Worm (Caenorhabditis elegans): Measurements from ENCODE around the gene F35B12.10.

The F35B12.10 gene

ce11 chrV:11673746-11674365, 44.8 kb upstream of the F35B12.10 start (continued):
- TF ChIP-seq ceh-8 (GFP tag; optimal IDR thresholded peaks at IDR 0.05) (no peak), ztf-4 (tag; optimal IDR thresholded peaks at IDR 0.05) (no peak), ceh-82 (tag; optimal IDR thresholded peaks at IDR 0.05) (no peak), nhr-90 (tag; optimal IDR thresholded peaks at IDR 0.05; ENCODE audit: poor library complexity) (peak; percentile 6), hlh-17 (GFP tag; optimal IDR thresholded peaks at IDR 0.05; ENCODE audit: borderline replicate concordance) (no peak), ets-5 (GFP tag; IDR thresholded peaks at IDR 0.05) (no peak), nhr-11 (tag; optimal IDR thresholded peaks at IDR 0.05) (no peak), Y116A8C.19 (tag; optimal IDR thresholded peaks at IDR 0.05; ENCODE audit: borderline replicate concordance) (no peak), elt-3 (tag; optimal IDR thresholded peaks at IDR 0.05) (no peak), blmp-1 (tag; optimal IDR thresholded peaks at IDR 0.05) (peak; percentile 80)

- TF ChIP-seq efl-1 (optimal IDR thresholded peaks at IDR 0.05), result no peak
- no peak for TF ChIP-seq efl-1 (GFP tag; optimal IDR thresholded peaks at IDR 0.05 in 1 of 2)
- no peak for TF ChIP-seq unc-98 (GFP tag; IDR thresholded peaks at IDR 0.05)
- TF ChIP-seq isw-1 (GFP tag; IDR thresholded peaks at IDR 0.05), result no peak
- TF ChIP-seq Y116A8C.19 (tag; optimal IDR thresholded peaks at IDR 0.05; ENCODE audit: borderline replicate concordance), result no peak
- peak; percentile 23 for TF ChIP-seq blmp-1 (tag; optimal IDR thresholded peaks at IDR 0.05)
- TF ChIP-seq unc-30 (tag; optimal IDR thresholded peaks at IDR 0.05), result no peak
Measured at ce11 chrV:11672497-11672896, 43.4 kb upstream of the F35B12.10 start, which contains the start of gene lgc-44. lgc-44 (minus strand) TSS chrV:11672597.

ce11 chrV:11667176-11667575, 38.1 kb upstream of the F35B12.10 start, which contains the start of gene F46F3.3:
F46F3.3 (plus strand) TSS chrV:11667476.
- TF ChIP-seq lin-14 (GFP tag; optimal IDR thresholded peaks at IDR 0.05) (no peak), blmp-1 (tag; optimal IDR thresholded peaks at IDR 0.05) (peak; percentile 22), fos-1 (tag; optimal IDR thresholded peaks at IDR 0.05) (no peak), nhr-85 (tag) (no peak)

- TF ChIP-seq aha-1 (tag; optimal IDR thresholded peaks at IDR 0.05) (no peak), nhr-11 (tag; optimal IDR thresholded peaks at IDR 0.05) (no peak), lin-14 (GFP tag; optimal IDR thresholded peaks at IDR 0.05) (peak; percentile 36), pag-3 (tag; optimal IDR thresholded peaks at IDR 0.05; ENCODE audit: borderline replicate concordance, insufficient read depth) (no peak), fkh-10 (GFP tag; optimal IDR thresholded peaks at IDR 0.05) (peak; percentile 45)
Measured at ce11 chrV:11664875-11665384, 35.9 kb upstream of the F35B12.10 start, which contains the start of gene ceh-27. ceh-27 (minus strand) TSS chrV:11665102.

- TF ChIP-seq mdl-1 (tag; optimal IDR thresholded peaks at IDR 0.05), result no peak
- no peak for TF ChIP-seq efl-1 (optimal IDR thresholded peaks at IDR 0.05)
- TF ChIP-seq efl-1 (GFP tag; optimal IDR thresholded peaks at IDR 0.05 in 1 of 2), result peak in 1 of 2 experiments; percentile 21
- TF ChIP-seq tbx-2 (tag; optimal IDR thresholded peaks at IDR 0.05), result no peak
Measured at ce11 chrV:11660566-11660965, 31.5 kb upstream of the F35B12.10 start.

ce11 chrV:11656469-11656868, 27.4 kb upstream of the F35B12.10 start:
- no peak for TF ChIP-seq nhr-76 (tag; optimal IDR thresholded peaks at IDR 0.05)
- TF ChIP-seq ceh-63 (GFP tag; optimal IDR thresholded peaks at IDR 0.05), result no peak
- TF ChIP-seq unc-62 (GFP tag; optimal IDR thresholded peaks at IDR 0.05), result no peak
- no peak for TF ChIP-seq unc-130 (tag; optimal IDR thresholded peaks at IDR 0.05)
- TF ChIP-seq nhr-90 (tag; optimal IDR thresholded peaks at IDR 0.05; ENCODE audit: poor library complexity), result no peak
- no peak for TF ChIP-seq lin-39 (tag; optimal IDR thresholded peaks at IDR 0.05)
- TF ChIP-seq sox-4 (tag; optimal IDR thresholded peaks at IDR 0.05), result no peak
- no peak for TF ChIP-seq Y116A8C.19 (tag; optimal IDR thresholded peaks at IDR 0.05; ENCODE audit: borderline replicate concordance)
- no peak for TF ChIP-seq grh-1 (GFP tag; IDR thresholded peaks at IDR 0.05)
- TF ChIP-seq pqm-1 (tag; optimal IDR thresholded peaks at IDR 0.05), result no peak
- no peak for TF ChIP-seq ceh-88 (GFP tag; IDR thresholded peaks at IDR 0.05)
- no peak for TF ChIP-seq C34B4.2 (tag; optimal IDR thresholded peaks at IDR 0.05)
- TF ChIP-seq alr-1 (tag; optimal IDR thresholded peaks at IDR 0.05; ENCODE audit: borderline replicate concordance), result no peak
- TF ChIP-seq aly-2 (tag; optimal IDR thresholded peaks at IDR 0.05), result no peak
- no peak for TF ChIP-seq egl-13 (tag; optimal IDR thresholded peaks at IDR 0.05)
- no peak for TF ChIP-seq pax-3 (tag; optimal IDR thresholded peaks at IDR 0.05)
- no peak for TF ChIP-seq lin-14 (GFP tag; optimal IDR thresholded peaks at IDR 0.05)
- TF ChIP-seq lin-13 (GFP tag; optimal IDR thresholded peaks at IDR 0.05), result no peak
- TF ChIP-seq mab-9 (GFP tag; IDR thresholded peaks at IDR 0.05), result no peak
